Fruit fly (Drosophila melanogaster) whole organism, adult: ENCODE data around the gene Atg16.

ENCODE experiments used
- CG14711 ChIP-seq: fragments of 200-800 bp; sonication (Bioruptor generic); optimal IDR thresholded peaks from 2 replicates; lab custom pipeline; 2018; ENCODE audit warnings: missing biosample characterization, mild to moderate bottlenecking, missing genetic modification characterization, moderate library complexity
- CG7045 ChIP-seq: fragments of 200-800 bp; sonication (Bioruptor generic); optimal IDR thresholded peaks from 2 replicates; lab custom pipeline; 2017; ENCODE audit warnings: missing biosample characterization, mild to moderate bottlenecking, missing genetic modification characterization
- Crg-1 ChIP-seq: fragments of 200-800 bp; sonication (Bioruptor generic); optimal IDR thresholded peaks from 2 replicates; lab custom pipeline; 2016; ENCODE audit warnings: missing biosample characterization, missing genetic modification characterization
- cnc ChIP-seq, 2 experiments: fragments of >200 bp; optimal IDR thresholded peaks; 2 replicates each; lab custom pipeline; 2017

DNA sequence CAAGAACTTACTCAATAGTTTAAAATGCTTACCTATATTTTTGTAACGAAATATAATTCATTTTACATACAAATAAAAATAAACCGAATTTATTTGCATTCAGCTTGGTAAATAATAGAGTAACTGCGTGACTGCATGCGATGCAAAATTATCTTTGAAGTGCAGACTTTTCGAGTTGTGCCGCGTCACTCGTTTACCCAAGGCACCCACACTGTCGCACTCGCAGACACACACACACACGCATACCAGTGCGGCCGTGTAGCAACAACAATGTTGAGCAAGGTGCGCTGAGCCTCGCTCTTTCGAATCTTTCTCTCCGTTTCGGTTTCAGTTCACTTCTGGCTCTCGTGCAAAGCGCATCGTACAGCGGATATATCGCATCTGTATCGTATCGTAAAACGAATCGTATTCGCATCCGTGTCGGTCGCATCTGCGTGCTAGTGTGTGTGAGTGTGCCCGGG is 41.9 kb upstream of the Atg16 start, which contains the start of gene CG31038:
- TF ChIP-seq CG14711 (tag; lab: Kevin White, UChicago) (peak; percentile 29), CG7045 (GFP tag; lab: Kevin White, UChicago) (peak; percentile 15), Crg-1 (GFP tag; lab: Kevin White, UChicago) (peak; percentile 14), cnc (optimal IDR thresholded peaks at IDR 0.05; lab: Kevin White, UChicago) (peak; percentile 61 to 74)
